Fruit fly (Drosophila melanogaster) whole organism, prepupa: ENCODE data around the gene Daao2.

ENCODE experiments used
- Blimp-1 ChIP-seq: fragments of 200-800 bp; sonication (Bioruptor generic); optimal IDR thresholded peaks from 3 replicates; lab custom pipeline; 2017; ENCODE audit warnings: missing biosample characterization, missing genetic modification characterization, mild to moderate bottlenecking, moderate library complexity, missing genetic modification reagents
- CG10631 ChIP-seq: fragments of 200-800 bp; sonication (Bioruptor generic); optimal IDR thresholded peaks from 2 replicates; lab custom pipeline; 2016; ENCODE audit warnings: missing biosample characterization, missing genetic modification characterization
- CG3032 ChIP-seq: fragments of 200-800 bp; optimal IDR thresholded peaks from 2 replicates; lab custom pipeline; 2019; ENCODE audit warnings: missing biosample characterization, mild to moderate bottlenecking, missing genetic modification characterization, moderate library complexity
- CG31627 ChIP-seq: fragments of 200-800 bp; sonication (Bioruptor generic); optimal IDR thresholded peaks from 3 replicates; lab custom pipeline; 2016; ENCODE audit warnings: missing biosample characterization, missing genetic modification characterization
- CG6854 ChIP-seq: fragments of 200-800 bp; sonication (Bioruptor generic); optimal IDR thresholded peaks from 2 replicates; lab custom pipeline; 2017; ENCODE audit warnings: missing biosample characterization, mild to moderate bottlenecking, missing genetic modification characterization
- CG8119 ChIP-seq: fragments of 200-800 bp; sonication (Bioruptor generic); IDR thresholded peaks from 3 replicates; pipeline ENCODE4 v1.3.6; 2022; ENCODE audit warnings: missing biosample characterization, missing genetic modification characterization
- CG8632 ChIP-seq: fragments of 200-800 bp; sonication (Bioruptor generic); optimal IDR thresholded peaks from 3 replicates; lab custom pipeline; 2016; ENCODE audit warnings: missing biosample characterization, missing genetic modification characterization
- Hr39 ChIP-seq: fragments of 200-800 bp; sonication (Bioruptor generic); optimal IDR thresholded peaks from 2 replicates; lab custom pipeline; 2016; ENCODE audit warnings: missing biosample characterization, missing genetic modification characterization
- Lpt ChIP-seq: fragments of 200-800 bp; sonication (Bioruptor generic); optimal IDR thresholded peaks from 3 replicates; lab custom pipeline; 2016; ENCODE audit warnings: missing biosample characterization, missing genetic modification characterization
- Sox14 ChIP-seq: fragments of 200-800 bp; sonication (Bioruptor generic); optimal IDR thresholded peaks from 3 replicates; lab custom pipeline; 2016; ENCODE audit warnings: missing biosample characterization, missing genetic modification characterization
- achi ChIP-seq: fragments of 200-800 bp; sonication (Bioruptor generic); optimal IDR thresholded peaks from 3 replicates; lab custom pipeline; 2016; ENCODE audit warnings: missing biosample characterization, missing genetic modification characterization

DNA sequence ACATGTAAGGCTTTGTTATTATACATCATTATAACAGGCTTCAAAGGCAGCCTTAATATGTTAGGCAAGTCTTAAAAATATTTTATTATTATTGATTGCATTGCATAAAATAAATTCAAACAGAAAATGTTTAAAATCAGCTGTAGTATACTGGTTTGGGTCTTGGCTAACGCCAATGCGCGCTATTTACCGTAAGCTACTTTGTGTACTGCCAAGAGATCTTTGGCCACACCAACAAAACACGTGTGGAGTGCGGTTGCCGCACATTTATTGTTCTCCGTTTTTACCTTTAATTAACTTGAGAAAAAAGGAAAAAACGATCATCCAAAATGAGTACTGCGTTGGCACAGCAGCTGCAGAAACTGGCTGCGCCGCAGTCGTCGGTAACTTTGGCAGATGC, 51.1 kb downstream of the Daao2 start:
- TF ChIP-seq CG8119 (GFP tag; lab: Robert Waterston, UW) = no peak
- TF ChIP-seq Sox14 (GFP tag; lab: Kevin White, UChicago) = no peak
- TF ChIP-seq achi (GFP tag; lab: Kevin White, UChicago) = no peak
- TF ChIP-seq Lpt (GFP tag; lab: Kevin White, UChicago) = no peak
- no peak for TF ChIP-seq CG31627 (GFP tag; lab: Kevin White, UChicago)
- TF ChIP-seq Blimp-1 = no peak
- no peak for TF ChIP-seq CG8632
- no peak for TF ChIP-seq CG10631 (GFP tag; lab: Kevin White, UChicago)
- no peak for TF ChIP-seq CG6854 (GFP tag; lab: Kevin White, UChicago)
- no peak for TF ChIP-seq CG3032
- TF ChIP-seq Hr39 = no peak
